Fruit fly (Drosophila melanogaster) S2 (cell line): ENCODE measurements around the gene Kots.

ENCODE experiments used
- CG8478 ChIP-seq: fragments of >200 bp; optimal IDR thresholded peaks from 2 replicates; lab custom pipeline; 2018
- CTCF ChIP-seq, 2 experiments: fragments of >200 bp; optimal IDR thresholded peaks; 2 replicates each; lab custom pipeline; 2018

DNA sequence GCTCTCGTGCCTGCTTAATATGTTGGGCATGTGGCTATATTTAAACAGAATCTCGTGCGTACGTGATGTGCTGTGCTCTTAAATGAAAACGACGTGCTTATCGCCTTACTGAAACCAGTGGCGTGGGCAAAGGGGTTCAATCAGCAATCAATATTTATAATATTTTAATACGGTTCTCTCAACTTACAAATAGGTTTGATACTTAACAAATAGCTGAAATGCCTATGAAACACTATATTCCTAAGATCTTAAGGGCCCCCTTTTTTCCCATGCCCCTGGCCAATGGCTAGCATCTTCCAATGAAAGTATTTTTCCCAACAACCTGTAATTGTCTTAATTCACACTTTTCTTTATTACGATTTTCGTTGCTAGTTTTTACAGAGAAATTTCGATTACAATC lies 48.3 kb downstream of the Kots start:
- no peak for TF ChIP-seq CG8478 (lab: Kevin White, UChicago)
- TF ChIP-seq CTCF (optimal IDR thresholded peaks at IDR 0.05; lab: Kevin White, UChicago) = no peak
